Worm (Caenorhabditis elegans) whole organism, L4 larva: ENCODE data around the gene nkb-2.

Experiments
- D1046.2 ChIP-seq: fragments of 200-800 bp; sonication (Bioruptor generic); IDR thresholded peaks from 2 replicates; pipeline ENCODE4 v1.3.6; 2022; ENCODE audit warnings: missing genetic modification characterization, missing compliant biosample characterization
- T20F7.1 ChIP-seq: fragments of 200-800 bp; sonication (Bioruptor generic); optimal IDR thresholded peaks from 2 replicates; lab custom pipeline; 2018; ENCODE audit warnings: mild to moderate bottlenecking, missing genetic modification characterization, missing compliant biosample characterization
- Y105C5A.15 ChIP-seq: fragments of 200-800 bp; sonication (Bioruptor generic); IDR thresholded peaks from 2 replicates; pipeline ENCODE4 v1.3.6; 2022; ENCODE audit warnings: missing genetic modification characterization, missing compliant biosample characterization
- Y5F2A.4 ChIP-seq: fragments of 200-800 bp; sonication (Bioruptor generic); optimal IDR thresholded peaks from 2 replicates; lab custom pipeline; 2018; ENCODE audit warnings: mild to moderate bottlenecking, missing genetic modification characterization, missing compliant biosample characterization
- aha-1 ChIP-seq: fragments of 150-350 bp; peaks from one replicate; lab custom pipeline; 2014; ENCODE audit warnings: missing biosample characterization, missing genetic modification characterization
- arid-1 ChIP-seq: fragments of 200-800 bp; sonication (Bioruptor generic); conservative IDR thresholded peaks from 2 replicates; pipeline ENCODE4 v1.3.6; 2022; ENCODE audit warnings: missing genetic modification reagents, missing genetic modification characterization, missing compliant biosample characterization
- ceh-32 ChIP-seq: sonication (generic microtip); optimal IDR thresholded peaks from 2 replicates; lab custom pipeline; 2016; ENCODE audit warnings: mild to moderate bottlenecking, missing genetic modification characterization, missing compliant biosample characterization; ENCODE audit not compliant: poor library complexity
- ceh-44 ChIP-seq: fragments of 200-800 bp; sonication (Bioruptor generic); IDR thresholded peaks from 2 replicates; pipeline ENCODE4 v1.3.6; 2022; ENCODE audit warnings: missing genetic modification reagents, missing genetic modification characterization, missing compliant biosample characterization
- ceh-62 ChIP-seq: sonication (generic microtip); optimal IDR thresholded peaks from 2 replicates; lab custom pipeline; 2017; ENCODE audit warnings: missing biosample characterization, missing genetic modification characterization
- ceh-82 ChIP-seq: sonication (generic microtip); optimal IDR thresholded peaks from 2 replicates; lab custom pipeline; 2017; ENCODE audit warnings: missing biosample characterization, missing genetic modification characterization
- ctbp-1 ChIP-seq: fragments of 200-800 bp; sonication (Bioruptor generic); IDR thresholded peaks from 2 replicates; pipeline ENCODE4 v1.3.6; 2022; ENCODE audit warnings: missing genetic modification reagents, missing genetic modification characterization, missing compliant biosample characterization
- daf-12 ChIP-seq: fragments of 150-350 bp; optimal IDR thresholded peaks from 2 replicates; lab custom pipeline; 2014; ENCODE audit warnings: missing biosample characterization, missing genetic modification reagents, missing genetic modification characterization
- daf-16 ChIP-seq, 3 experiments: sonication (generic microtip); optimal IDR thresholded peaks; 2 replicates each; lab custom pipeline; 2016 to 2017; ENCODE audit warnings: missing genetic modification characterization in 3 of 3, missing genetic modification reagents in 3 of 3, mild to moderate bottlenecking in 2 of 3, missing compliant biosample characterization in 2 of 3, missing biosample characterization in 1 of 3, moderate library complexity in 1 of 3
- daf-19 ChIP-seq: fragments of 200-800 bp; sonication (Bioruptor generic); conservative IDR thresholded peaks from 2 replicates; pipeline ENCODE4 v1.3.6; 2022; ENCODE audit warnings: missing genetic modification characterization, missing compliant biosample characterization
- dmd-6 ChIP-seq: fragments of 200-800 bp; sonication (Bioruptor generic); IDR thresholded peaks from 2 replicates; pipeline ENCODE4 v1.3.6; 2022; ENCODE audit warnings: missing genetic modification reagents, missing genetic modification characterization, missing compliant biosample characterization
- dmd-9 ChIP-seq: fragments of 200-800 bp; sonication (Bioruptor generic); IDR thresholded peaks from 2 replicates; pipeline ENCODE4 v1.3.6; 2022; ENCODE audit warnings: missing genetic modification reagents, missing genetic modification characterization, missing compliant biosample characterization
- dve-1 ChIP-seq: sonication (generic microtip); optimal IDR thresholded peaks from 2 replicates; lab custom pipeline; 2017; ENCODE audit warnings: antibody characterized with exemption, mild to moderate bottlenecking, missing genetic modification characterization, missing compliant biosample characterization; ENCODE audit not compliant: insufficient read depth
- egl-27 ChIP-seq: sonication (generic microtip); optimal IDR thresholded peaks from 3 replicates; lab custom pipeline; 2017; ENCODE audit warnings: missing biosample characterization, missing genetic modification reagents, missing genetic modification characterization
- hif-1 ChIP-seq, 2 experiments: sonication (generic microtip); optimal IDR thresholded peaks; 2 replicates each; lab custom pipeline; 2016 to 2017; ENCODE audit warnings: missing compliant biosample characterization in 2 of 2, missing genetic modification characterization in 2 of 2, missing genetic modification reagents in 2 of 2, missing genotype in 2 of 2, mild to moderate bottlenecking in 1 of 2
- hlh-11 ChIP-seq: fragments of 200-800 bp; sonication (Bioruptor generic); optimal IDR thresholded peaks from 2 replicates; lab custom pipeline; 2018; ENCODE audit warnings: mild to moderate bottlenecking, missing genetic modification characterization, missing compliant biosample characterization
- hlh-30 ChIP-seq: sonication (generic microtip); optimal IDR thresholded peaks from 2 replicates; lab custom pipeline; 2017; ENCODE audit warnings: antibody characterized with exemption, mild to moderate bottlenecking, missing genetic modification characterization, missing compliant biosample characterization; ENCODE audit not compliant: insufficient read depth
- lin-13 ChIP-seq: fragments of 150-350 bp; optimal IDR thresholded peaks from 2 replicates; lab custom pipeline; 2014; ENCODE audit warnings: missing biosample characterization, missing genetic modification reagents, missing genetic modification characterization
- lin-15B ChIP-seq: fragments of 150-350 bp; sonication (generic microtip); optimal IDR thresholded peaks from 3 replicates; lab custom pipeline; 2014; ENCODE audit warnings: missing biosample characterization, missing genetic modification characterization
- lin-38 ChIP-seq: fragments of 200-800 bp; sonication (Bioruptor generic); IDR thresholded peaks from 2 replicates; pipeline ENCODE4 v1.3.6; 2022; ENCODE audit warnings: missing genetic modification reagents, missing genetic modification characterization, missing compliant biosample characterization
- mxl-3 ChIP-seq: fragments of 200-800 bp; sonication (Bioruptor generic); optimal IDR thresholded peaks from 2 replicates; lab custom pipeline; 2018; ENCODE audit warnings: mild to moderate bottlenecking, missing genetic modification characterization, missing compliant biosample characterization
- nhr-10 ChIP-seq: fragments of 150-350 bp; optimal IDR thresholded peaks from 2 replicates; lab custom pipeline; 2014; ENCODE audit warnings: missing biosample characterization, missing genetic modification characterization
- nhr-102 ChIP-seq: sonication (generic microtip); optimal IDR thresholded peaks from 2 replicates; lab custom pipeline; 2016; ENCODE audit warnings: mild to moderate bottlenecking, missing genetic modification characterization, moderate library complexity, missing compliant biosample characterization
- nhr-237 ChIP-seq: sonication (generic microtip); optimal IDR thresholded peaks from 2 replicates; lab custom pipeline; 2017; ENCODE audit warnings: missing biosample characterization, missing genetic modification characterization
- nhr-28 ChIP-seq: fragments of 150-350 bp; optimal IDR thresholded peaks from 2 replicates; lab custom pipeline; 2014; ENCODE audit warnings: missing biosample characterization, missing genetic modification characterization
- nhr-48 ChIP-seq: sonication (generic microtip); optimal IDR thresholded peaks from 2 replicates; lab custom pipeline; 2016; ENCODE audit warnings: mild to moderate bottlenecking, missing genetic modification characterization, missing compliant biosample characterization
- nhr-76 ChIP-seq: fragments of 150-350 bp; optimal IDR thresholded peaks from 2 replicates; lab custom pipeline; 2014; ENCODE audit warnings: missing biosample characterization, missing genetic modification characterization
- nhr-77 ChIP-seq: fragments of 150-350 bp; optimal IDR thresholded peaks from 2 replicates; lab custom pipeline; 2014; ENCODE audit warnings: missing biosample characterization, missing genetic modification characterization
- php-3 ChIP-seq: fragments of 200-800 bp; sonication (Bioruptor generic); IDR thresholded peaks from 2 replicates; pipeline ENCODE4 v1.3.6; 2022; ENCODE audit warnings: missing genetic modification reagents, missing genetic modification characterization, missing compliant biosample characterization
- pqm-1 ChIP-seq: sonication (generic microtip); optimal IDR thresholded peaks from 2 replicates; lab custom pipeline; 2017; ENCODE audit warnings: missing biosample characterization, missing genetic modification characterization
- rbr-2 ChIP-seq: sonication (generic microtip); optimal IDR thresholded peaks from 2 replicates; lab custom pipeline; 2016; ENCODE audit warnings: missing genotype, missing genetic modification characterization, missing compliant biosample characterization
- tag-97 ChIP-seq: fragments of 200-800 bp; sonication (Bioruptor generic); IDR thresholded peaks from 2 replicates; pipeline ENCODE4 v1.3.6; 2022; ENCODE audit warnings: missing genetic modification characterization, missing compliant biosample characterization
- tra-1 ChIP-seq: fragments of 200-800 bp; sonication (Bioruptor generic); IDR thresholded peaks from 2 replicates; pipeline ENCODE4 v1.3.6; 2022; ENCODE audit warnings: missing genetic modification reagents, missing genetic modification characterization, missing compliant biosample characterization
- unc-130 ChIP-seq: sonication (generic microtip); optimal IDR thresholded peaks from 2 replicates; lab custom pipeline; 2016; ENCODE audit warnings: missing genetic modification reagents, missing genetic modification characterization, missing compliant biosample characterization
- unc-39 ChIP-seq: sonication (generic microtip); optimal IDR thresholded peaks from 2 replicates; lab custom pipeline; 2017; ENCODE audit warnings: missing biosample characterization, missing genetic modification characterization
- unc-62 ChIP-seq, 3 experiments: fragments of 150-350 bp in 1 of 3; sonication (generic microtip); optimal IDR thresholded peaks in 2 of 3; peaks in 1 of 3; 1 replicate in 1 of 3; 2 replicates in 2 of 3; lab custom pipeline; 2014 to 2017; ENCODE audit warnings: missing biosample characterization in 3 of 3, missing genetic modification characterization in 3 of 3, missing genetic modification reagents in 3 of 3, missing genotype in 1 of 3
- zag-1 ChIP-seq: fragments of 150-350 bp; optimal IDR thresholded peaks from 2 replicates; lab custom pipeline; 2014; ENCODE audit warnings: missing biosample characterization, missing genetic modification characterization
- zfp-2 ChIP-seq: sonication (generic microtip); optimal IDR thresholded peaks from 2 replicates; lab custom pipeline; 2016; ENCODE audit warnings: mild to moderate bottlenecking, missing genetic modification characterization, missing compliant biosample characterization
- zip-11 ChIP-seq: fragments of 200-800 bp; sonication (Bioruptor generic); IDR thresholded peaks from 2 replicates; pipeline ENCODE4 v1.3.6; 2022; ENCODE audit warnings: missing genetic modification characterization, missing compliant biosample characterization

Gene nkb-2

DNA sequence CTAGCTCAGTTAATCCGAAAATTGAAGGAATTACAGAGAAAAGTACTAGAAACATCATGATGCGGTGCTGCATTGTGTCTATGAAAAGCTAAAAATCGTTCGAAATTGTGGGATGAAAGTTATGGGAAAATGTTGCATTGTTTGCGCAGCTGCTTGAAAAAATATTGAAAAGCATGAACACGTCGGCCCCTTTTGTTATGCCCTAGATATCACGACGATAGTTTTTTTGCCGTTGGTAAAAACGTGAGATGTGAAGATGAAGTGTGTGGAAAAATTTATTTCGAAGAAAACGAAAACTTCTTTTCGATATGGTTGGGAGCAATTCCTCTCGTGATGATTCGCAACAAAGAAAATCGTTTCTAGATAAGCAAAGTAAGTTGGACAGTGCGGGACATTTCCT lies at the start of gene nkb-2, which contains the start of gene C43F9.5:
TSS of gene nkb-2 (plus strand) at position 277 of the 400 bp plus-strand sequence.
TSS of gene C43F9.5 (minus strand) at position 101 of the 400 bp plus-strand sequence.
- TF ChIP-seq T20F7.1 (GFP tag; lab: Kevin White, UChicago), result no peak
- no peak for TF ChIP-seq nhr-77 (tag; lab: Kevin White, UChicago)
- no peak for TF ChIP-seq unc-130 (GFP tag; lab: Kevin White, UChicago)
- no peak for TF ChIP-seq nhr-48 (tag; lab: Kevin White, UChicago)
- TF ChIP-seq ceh-32 (tag; lab: Kevin White, UChicago), result no peak
- TF ChIP-seq nhr-10 (tag; lab: Kevin White, UChicago), result no peak
- TF ChIP-seq nhr-237 (tag; lab: Kevin White, UChicago), result no peak
- TF ChIP-seq rbr-2 (tag; lab: Kevin White, UChicago), result no peak
- no peak for TF ChIP-seq mxl-3
- TF ChIP-seq ceh-62, result no peak
- no peak for TF ChIP-seq unc-39 (tag; lab: Kevin White, UChicago)
- TF ChIP-seq hif-1 (tag; optimal IDR thresholded peaks at IDR 0.05; lab: Kevin White, UChicago), result no peak
- no peak for TF ChIP-seq arid-1 (GFP tag; lab: Robert Waterston, UW)
- TF ChIP-seq Y5F2A.4, result no peak
- TF ChIP-seq ctbp-1 (GFP tag; lab: Robert Waterston, UW), result no peak
- no peak for TF ChIP-seq nhr-28 (tag; lab: Kevin White, UChicago)
- no peak for TF ChIP-seq aha-1 (tag; lab: Kevin White, UChicago)
- TF ChIP-seq egl-27 (tag; lab: Kevin White, UChicago), result no peak
- TF ChIP-seq ceh-44 (GFP tag; lab: Robert Waterston, UW), result no peak
- TF ChIP-seq Y105C5A.15, result no peak

DNA sequence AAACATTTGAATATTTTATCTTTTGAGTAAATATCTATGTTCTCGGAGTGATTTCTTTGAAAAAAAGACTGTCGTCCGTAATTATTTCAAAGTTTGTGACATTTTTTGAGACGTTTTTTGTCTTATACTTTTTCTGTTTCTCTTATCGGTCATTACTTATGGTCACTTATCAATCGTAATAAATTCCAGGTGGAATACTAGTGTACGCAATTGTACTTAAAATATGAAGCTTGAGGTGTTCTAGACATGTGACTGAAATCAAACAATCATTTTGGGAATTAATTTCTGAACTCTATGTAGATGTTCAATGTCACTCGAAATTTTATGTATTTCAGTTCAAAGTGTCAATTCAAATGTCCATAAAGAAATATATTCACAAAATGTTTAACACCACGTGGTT lies 48.4 kb upstream of the nkb-2 start:
- TF ChIP-seq nhr-76 (tag; lab: Kevin White, UChicago), result no peak
- TF ChIP-seq nhr-28 (tag; lab: Kevin White, UChicago), result peak; percentile 18
- TF ChIP-seq tra-1, result no peak

DNA sequence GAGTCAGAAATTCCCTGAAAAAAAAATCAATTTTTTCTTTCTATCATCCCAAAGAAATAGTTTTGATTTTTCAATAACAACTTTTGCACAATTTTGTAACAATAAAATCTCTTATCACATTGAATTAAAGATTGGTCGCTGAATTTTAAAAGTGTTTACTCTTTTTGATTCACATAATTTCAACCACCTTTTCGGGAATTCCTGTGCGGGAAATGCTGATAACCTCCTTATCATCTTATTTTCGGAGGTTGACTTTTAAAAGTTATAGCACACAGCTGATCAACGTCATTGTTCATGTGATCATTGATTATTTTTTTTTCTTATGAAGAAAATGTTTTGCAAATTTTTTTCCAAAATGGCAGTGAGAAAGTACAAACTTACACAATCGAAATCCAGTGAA lies 47.4 kb upstream of the nkb-2 start:
- peak; percentile 65 for TF ChIP-seq nhr-28 (tag; lab: Kevin White, UChicago)
- no peak for TF ChIP-seq dmd-9
- no peak for TF ChIP-seq zag-1 (tag; lab: Kevin White, UChicago)
- peak; percentile 62 for TF ChIP-seq dve-1 (tag; lab: Kevin White, UChicago)
- peak; percentile 56; the same call in 1 of the 2 replicates for TF ChIP-seq php-3 (GFP tag; lab: Robert Waterston, UW)
- TF ChIP-seq daf-16 (GFP tag; optimal IDR thresholded peaks at IDR 0.05; lab: Kevin White, UChicago), result no peak
- TF ChIP-seq daf-16 (tag; optimal IDR thresholded peaks at IDR 0.05; lab: Kevin White, UChicago), result peak; percentile 91
- TF ChIP-seq hlh-11, result peak; percentile 57
- TF ChIP-seq dmd-6 (GFP tag; lab: Robert Waterston, UW), result peak; percentile 74
- no peak for TF ChIP-seq ceh-82 (tag; lab: Kevin White, UChicago)
- TF ChIP-seq nhr-77 (tag; lab: Kevin White, UChicago), result peak; percentile 73
- TF ChIP-seq pqm-1, result peak; percentile 75
- peak; percentile 15 for TF ChIP-seq hlh-30 (tag; lab: Kevin White, UChicago)
- no peak for TF ChIP-seq unc-62 (GFP tag; optimal IDR thresholded peaks at IDR 0.05 in 1 of 2; lab: Kevin White, UChicago)
- TF ChIP-seq unc-62 (tag; optimal IDR thresholded peaks at IDR 0.05; lab: Kevin White, UChicago), result no peak

DNA sequence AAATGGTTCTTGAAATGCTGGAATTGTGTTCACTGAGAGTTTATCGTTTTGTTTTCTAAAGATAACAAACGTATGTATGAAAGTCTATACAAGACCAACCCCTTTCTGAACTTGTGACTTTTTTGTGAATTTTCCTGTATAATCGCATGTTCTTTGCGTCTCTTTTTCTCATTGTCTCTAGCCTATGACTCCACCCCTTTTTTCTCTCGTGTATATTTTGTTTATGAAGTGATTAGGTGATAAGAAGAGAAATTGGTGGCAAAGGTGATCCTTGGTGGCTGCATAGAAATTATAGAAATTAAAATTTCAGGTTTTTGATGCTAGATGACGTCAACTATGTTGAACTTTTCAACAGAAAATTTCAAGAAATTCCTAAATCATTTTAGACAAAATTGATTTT lies 45.7 kb upstream of the nkb-2 start, which contains the start of gene T07G12.5:
TSS of gene T07G12.5 (minus strand) at position 101 of the 400 bp plus-strand sequence.
- no peak for TF ChIP-seq daf-16 (GFP tag; optimal IDR thresholded peaks at IDR 0.05; lab: Kevin White, UChicago)
- peak; percentile 51 for TF ChIP-seq daf-16 (tag; optimal IDR thresholded peaks at IDR 0.05; lab: Kevin White, UChicago)
- TF ChIP-seq tag-97 (GFP tag; lab: Robert Waterston, UW), result no peak
- no peak for TF ChIP-seq unc-62 (GFP tag; optimal IDR thresholded peaks at IDR 0.05 in 1 of 2; lab: Kevin White, UChicago)
- no peak for TF ChIP-seq unc-62 (tag; optimal IDR thresholded peaks at IDR 0.05; lab: Kevin White, UChicago)
- peak; percentile 8 for TF ChIP-seq hlh-11
- TF ChIP-seq ceh-32 (tag; lab: Kevin White, UChicago), result no peak
- TF ChIP-seq zip-11 (GFP tag; lab: Robert Waterston, UW), result no peak
- no peak for TF ChIP-seq daf-19 (GFP tag; lab: Robert Waterston, UW)
- no peak for TF ChIP-seq hif-1 (tag; optimal IDR thresholded peaks at IDR 0.05; lab: Kevin White, UChicago)
- no peak for TF ChIP-seq lin-15B (tag; lab: Kevin White, UChicago)
- no peak for TF ChIP-seq nhr-76 (tag; lab: Kevin White, UChicago)
- TF ChIP-seq tra-1, result no peak
- TF ChIP-seq lin-38 (GFP tag; lab: Robert Waterston, UW), result no peak
- no peak for TF ChIP-seq unc-130 (GFP tag; lab: Kevin White, UChicago)
- TF ChIP-seq lin-13 (GFP tag; lab: Kevin White, UChicago), result no peak
- peak; percentile 21 for TF ChIP-seq dve-1 (tag; lab: Kevin White, UChicago)
- no peak for TF ChIP-seq nhr-102
- no peak for TF ChIP-seq zfp-2 (tag; lab: Kevin White, UChicago)
- TF ChIP-seq nhr-77 (tag; lab: Kevin White, UChicago), result no peak
- TF ChIP-seq D1046.2, result no peak
- peak; percentile 31 for TF ChIP-seq hlh-30 (tag; lab: Kevin White, UChicago)
- no peak for TF ChIP-seq mxl-3
- TF ChIP-seq Y105C5A.15, result no peak
- no peak for TF ChIP-seq daf-12 (tag; lab: Kevin White, UChicago)
